Worm (Caenorhabditis elegans) whole organism, L4/young adult: ENCODE measurements around the gene rbbp-5.

ENCODE experiments used
- W03F9.2 ChIP-seq: fragments of 150-350 bp; optimal IDR thresholded peaks from 2 replicates; lab custom pipeline; 2014; ENCODE audit warnings: missing biosample characterization, missing genetic modification characterization
- dao-5 ChIP-seq: sonication (generic microtip); optimal IDR thresholded peaks from 2 replicates; lab custom pipeline; 2016; ENCODE audit warnings: missing genotype, missing genetic modification characterization, moderate library complexity, missing compliant biosample characterization
- him-1 ChIP-seq: sonication (generic microtip); optimal IDR thresholded peaks from 2 replicates; lab custom pipeline; 2016; ENCODE audit warnings: missing genotype, missing genetic modification reagents, missing genetic modification characterization, missing compliant biosample characterization

DNA sequence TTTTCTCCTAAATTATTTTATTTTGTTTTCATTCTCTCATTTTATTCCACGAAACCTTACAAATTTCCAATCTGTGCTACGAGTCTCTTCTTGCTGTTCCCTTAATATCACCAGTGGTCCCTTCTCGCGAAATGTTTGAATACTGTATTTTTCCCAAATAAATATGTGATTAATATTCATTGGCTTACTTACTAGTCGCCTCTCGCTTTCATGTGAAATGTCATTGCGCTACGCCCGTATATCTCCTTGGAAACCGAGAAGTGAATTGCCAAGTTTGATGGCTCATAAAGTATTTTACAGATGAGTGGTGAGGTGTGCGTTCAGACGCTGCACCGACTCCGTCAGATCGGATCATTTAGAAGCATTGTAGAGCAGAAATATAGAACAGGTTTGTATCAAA is 27.6 kb downstream of the rbbp-5 start, which contains the start of gene rars-2:
- TF ChIP-seq dao-5 (tag; lab: Kevin White, UChicago) (no peak), him-1 (tag; lab: Kevin White, UChicago) (no peak), W03F9.2 (no peak)
